Fruit fly (Drosophila melanogaster) whole organism, embryonic: ENCODE measurements around the gene CG10874.

Experiments used
- Awh ChIP-seq: fragments of 200-800 bp; sonication (Bioruptor generic); IDR thresholded peaks from 2 replicates; pipeline ENCODE4, ENCODE4 v1.3.6; 2022; ENCODE audit warnings: missing biosample characterization, missing genetic modification characterization
- CG10147 ChIP-seq: fragments of 200-800 bp; sonication (Bioruptor generic); optimal IDR thresholded peaks from 2 replicates; lab custom pipeline; 2019; ENCODE audit warnings: missing biosample characterization, mild to moderate bottlenecking, missing genetic modification characterization, moderate library complexity
- CG10462 ChIP-seq: fragments of 200-800 bp; sonication (Bioruptor generic); optimal IDR thresholded peaks from 2 replicates; lab custom pipeline; 2016; ENCODE audit warnings: missing biosample characterization, missing genetic modification characterization
- CG12744 ChIP-seq: fragments of 200-800 bp; sonication (Bioruptor generic); optimal IDR thresholded peaks from 2 replicates; lab custom pipeline; 2016; ENCODE audit warnings: missing biosample characterization, missing genetic modification characterization
- CG12769 ChIP-seq: fragments of 200-800 bp; sonication (Bioruptor generic); optimal IDR thresholded peaks from 2 replicates; lab custom pipeline; 2019; ENCODE audit warnings: missing biosample characterization, mild to moderate bottlenecking, missing genetic modification characterization, moderate library complexity
- CG15696 ChIP-seq: fragments of 200-800 bp; sonication (Bioruptor generic); optimal IDR thresholded peaks from 2 replicates; lab custom pipeline; 2019; ENCODE audit warnings: missing biosample characterization, mild to moderate bottlenecking, missing genetic modification characterization, moderate library complexity
- CG17385 ChIP-seq: fragments of 200-800 bp; sonication (Bioruptor generic); optimal IDR thresholded peaks from 3 replicates; lab custom pipeline; 2018; ENCODE audit warnings: missing biosample characterization, mild to moderate bottlenecking, missing genetic modification characterization
- CG2120 ChIP-seq: fragments of 200-800 bp; sonication (Bioruptor generic); optimal IDR thresholded peaks from 3 replicates; lab custom pipeline; 2016; ENCODE audit warnings: missing biosample characterization, missing genetic modification characterization
- CG3847 ChIP-seq: fragments of 200-800 bp; sonication (Bioruptor generic); IDR thresholded peaks from 2 replicates; pipeline ENCODE4 v1.3.6; 2022; ENCODE audit warnings: missing biosample characterization, missing genetic modification characterization
- CG4360 ChIP-seq: fragments of 200-800 bp; sonication (Bioruptor generic); IDR thresholded peaks from 2 replicates; pipeline ENCODE4 v1.3.6; 2022; ENCODE audit warnings: missing biosample characterization, missing genetic modification characterization
- CG5245 ChIP-seq: fragments of 200-800 bp; sonication (Bioruptor generic); optimal IDR thresholded peaks from 3 replicates; lab custom pipeline; 2016; ENCODE audit warnings: missing biosample characterization, missing genetic modification characterization
- CG8765 ChIP-seq: fragments of 200-800 bp; sonication (Bioruptor generic); IDR thresholded peaks from 2 replicates; pipeline ENCODE4 v1.3.6; 2022; ENCODE audit warnings: missing biosample characterization, missing genetic modification characterization
- Dll ChIP-seq: fragments of 200-800 bp; sonication (Bioruptor generic); IDR thresholded peaks from 4 replicates; pipeline ENCODE4 v1.3.6; 2022; ENCODE audit warnings: missing biosample characterization, missing genetic modification characterization; ENCODE audit not compliant: partially characterized antibody
- ERR ChIP-seq: fragments of 200-800 bp; sonication (Bioruptor generic); optimal IDR thresholded peaks from 2 replicates; lab custom pipeline; 2016; ENCODE audit warnings: missing biosample characterization, missing genetic modification characterization
- Ets97D ChIP-seq: fragments of 200-800 bp; sonication (Bioruptor generic); optimal IDR thresholded peaks from 3 replicates; lab custom pipeline; 2016; ENCODE audit warnings: missing biosample characterization, missing genetic modification characterization
- Hey ChIP-seq: fragments of 200-800 bp; sonication (Bioruptor generic); optimal IDR thresholded peaks from 3 replicates; lab custom pipeline; 2018; ENCODE audit warnings: missing biosample characterization, mild to moderate bottlenecking, missing genetic modification characterization
- Hmr ChIP-seq: fragments of 200-800 bp; sonication (Bioruptor generic); optimal IDR thresholded peaks from 3 replicates; lab custom pipeline; 2017; ENCODE audit warnings: mild to moderate bottlenecking, missing biosample characterization, missing genetic modification reagents, missing genetic modification characterization
- Hr3 ChIP-seq: fragments of 200-800 bp; sonication (Bioruptor generic); optimal IDR thresholded peaks from 3 replicates; lab custom pipeline; 2016; ENCODE audit warnings: missing biosample characterization, missing genetic modification characterization
- Meics ChIP-seq: fragments of 200-800 bp; sonication (Bioruptor generic); optimal IDR thresholded peaks from 2 replicates; lab custom pipeline; 2017; ENCODE audit warnings: missing biosample characterization, mild to moderate bottlenecking, missing genetic modification characterization
- Nf-YC ChIP-seq: fragments of 200-800 bp; optimal IDR thresholded peaks from 3 replicates; lab custom pipeline; 2019; ENCODE audit warnings: missing biosample characterization, mild to moderate bottlenecking, missing genetic modification characterization, moderate library complexity
- NfI ChIP-seq: fragments of 200-800 bp; sonication (Bioruptor generic); optimal IDR thresholded peaks from 3 replicates; lab custom pipeline; 2018; ENCODE audit warnings: missing biosample characterization, mild to moderate bottlenecking, missing genetic modification characterization, moderate library complexity
- Six4 ChIP-seq: fragments of 200-800 bp; sonication (Bioruptor generic); optimal IDR thresholded peaks from 2 replicates; lab custom pipeline; 2016; ENCODE audit warnings: missing biosample characterization, missing genetic modification characterization
- ac ChIP-seq: fragments of 200-800 bp; sonication (Bioruptor generic); optimal IDR thresholded peaks from 3 replicates; lab custom pipeline; 2017; ENCODE audit warnings: missing biosample characterization, mild to moderate bottlenecking, missing genetic modification characterization
- amos ChIP-seq: fragments of 200-800 bp; sonication (Bioruptor generic); IDR thresholded peaks from 2 replicates; pipeline ENCODE4 v1.3.6; 2022; ENCODE audit warnings: missing biosample characterization, missing genetic modification characterization; ENCODE audit not compliant: partially characterized antibody
- cas ChIP-seq: fragments of 200-800 bp; sonication (Bioruptor generic); IDR thresholded peaks from 2 replicates; pipeline ENCODE4 v1.3.6; 2022; ENCODE audit warnings: missing biosample characterization, missing genetic modification characterization
- caup ChIP-seq: fragments of 200-800 bp; sonication (Bioruptor generic); optimal IDR thresholded peaks from 3 replicates; lab custom pipeline; 2017; ENCODE audit warnings: missing biosample characterization, mild to moderate bottlenecking, missing genetic modification characterization, moderate library complexity; ENCODE audit not compliant: severe bottlenecking
- corto ChIP-seq: fragments of 200-800 bp; sonication (Bioruptor generic); optimal IDR thresholded peaks from 2 replicates; lab custom pipeline; 2016; ENCODE audit warnings: missing biosample characterization, mild to moderate bottlenecking, missing genetic modification characterization, moderate library complexity
- dmrt99B ChIP-seq: fragments of 200-800 bp; sonication (Bioruptor generic); optimal IDR thresholded peaks from 2 replicates; lab custom pipeline; 2018; ENCODE audit warnings: missing biosample characterization, mild to moderate bottlenecking, missing genetic modification characterization, moderate library complexity
- ems ChIP-seq: fragments of 200-800 bp; sonication (Bioruptor generic); optimal IDR thresholded peaks from 3 replicates; lab custom pipeline; 2016; ENCODE audit warnings: missing biosample characterization, missing genetic modification characterization
- eyg ChIP-seq: fragments of 200-800 bp; sonication (Bioruptor generic); optimal IDR thresholded peaks from 3 replicates; lab custom pipeline; 2016; ENCODE audit warnings: missing biosample characterization, missing genetic modification characterization
- gfzf ChIP-seq: fragments of 200-800 bp; sonication (Bioruptor generic); optimal IDR thresholded peaks from 2 replicates; lab custom pipeline; 2016; ENCODE audit warnings: missing biosample characterization, mild to moderate bottlenecking, missing genetic modification characterization, moderate library complexity
- grau ChIP-seq: fragments of 200-800 bp; optimal IDR thresholded peaks from 3 replicates; lab custom pipeline; 2019; ENCODE audit warnings: missing biosample characterization, mild to moderate bottlenecking, missing genetic modification characterization, moderate library complexity
- her ChIP-seq: fragments of 200-800 bp; sonication (Bioruptor generic); optimal IDR thresholded peaks from 2 replicates; lab custom pipeline; 2016; ENCODE audit warnings: missing biosample characterization, missing genetic modification characterization
- inv ChIP-seq: fragments of 200-800 bp; sonication (Bioruptor generic); IDR thresholded peaks from 2 replicates; pipeline ENCODE4 v1.3.6; 2022; ENCODE audit warnings: missing biosample characterization, missing genetic modification characterization; ENCODE audit not compliant: partially characterized antibody
- lov ChIP-seq, 2 experiments: fragments of 200-800 bp in 1 of 2; fragments of >200 bp in 1 of 2; sonication (Bioruptor generic) in 1 of 2; IDR thresholded peaks in 1 of 2; optimal IDR thresholded peaks in 1 of 2; 2 replicates in 1 of 2; 3 replicates in 1 of 2; pipeline versions ENCODE4 v1.3.6 to Lab custom; 2017 to 2022; ENCODE audit warnings: missing biosample characterization in 1 of 2, missing genetic modification characterization in 1 of 2
- maf-S ChIP-seq: fragments of 200-800 bp; sonication (Bioruptor generic); optimal IDR thresholded peaks from 2 replicates; lab custom pipeline; 2016; ENCODE audit warnings: missing biosample characterization, missing genetic modification characterization
- pb ChIP-seq: fragments of 200-800 bp; sonication (Bioruptor generic); optimal IDR thresholded peaks from 3 replicates; lab custom pipeline; 2016; ENCODE audit warnings: missing biosample characterization, missing genetic modification characterization
- psq ChIP-seq: fragments of 200-800 bp; sonication (Bioruptor generic); optimal IDR thresholded peaks from 2 replicates; lab custom pipeline; 2017; ENCODE audit warnings: missing biosample characterization, missing genetic modification characterization
- pum ChIP-seq: fragments of 200-800 bp; sonication (Bioruptor generic); optimal IDR thresholded peaks from 2 replicates; lab custom pipeline; 2016; ENCODE audit warnings: missing biosample characterization, missing genetic modification characterization
- run ChIP-seq: fragments of 200-800 bp; sonication (Bioruptor generic); optimal IDR thresholded peaks from 3 replicates; lab custom pipeline; 2018; ENCODE audit warnings: missing biosample characterization, mild to moderate bottlenecking, missing genetic modification characterization
- sc ChIP-seq, 3 experiments: fragments of >200 bp in 2 of 3; fragments of 200-800 bp in 1 of 3; sonication (Bioruptor generic) in 1 of 3; optimal IDR thresholded peaks; 2 replicates in 2 of 3; 3 replicates in 1 of 3; lab custom pipeline; 2017; ENCODE audit warnings: mild to moderate bottlenecking in 1 of 3, missing biosample characterization in 1 of 3, missing genetic modification characterization in 1 of 3, missing genetic modification reagents in 1 of 3
- scrt ChIP-seq: fragments of 200-800 bp; sonication (Bioruptor generic); optimal IDR thresholded peaks from 2 replicates; lab custom pipeline; 2018; ENCODE audit warnings: missing biosample characterization, mild to moderate bottlenecking, missing genetic modification characterization, moderate library complexity
- tin ChIP-seq: fragments of 200-800 bp; sonication (Bioruptor generic); optimal IDR thresholded peaks from 3 replicates; lab custom pipeline; 2016; ENCODE audit warnings: missing biosample characterization, missing genetic modification characterization
- tio ChIP-seq: fragments of 200-800 bp; sonication (Bioruptor generic); optimal IDR thresholded peaks from 2 replicates; lab custom pipeline; 2017; ENCODE audit warnings: missing biosample characterization, missing genetic modification characterization, inconsistent platforms
- trem ChIP-seq: fragments of 200-800 bp; optimal IDR thresholded peaks from 3 replicates; lab custom pipeline; 2019; ENCODE audit warnings: missing biosample characterization, mild to moderate bottlenecking, missing genetic modification characterization, moderate library complexity
- trh ChIP-seq: fragments of 200-800 bp; sonication (Bioruptor generic); optimal IDR thresholded peaks from 2 replicates; lab custom pipeline; 2016; ENCODE audit warnings: missing biosample characterization, missing genetic modification characterization
- wek ChIP-seq: fragments of 200-800 bp; sonication (Bioruptor generic); optimal IDR thresholded peaks from 3 replicates; lab custom pipeline; 2018; ENCODE audit warnings: missing biosample characterization, mild to moderate bottlenecking, missing genetic modification characterization, moderate library complexity
- zen2 ChIP-seq: fragments of 200-800 bp; sonication (Bioruptor generic); IDR thresholded peaks from 3 replicates; pipeline ENCODE4 v1.3.6; 2022; ENCODE audit warnings: missing biosample characterization, missing genetic modification characterization; ENCODE audit not compliant: partially characterized antibody

The CG10874 gene

DNA sequence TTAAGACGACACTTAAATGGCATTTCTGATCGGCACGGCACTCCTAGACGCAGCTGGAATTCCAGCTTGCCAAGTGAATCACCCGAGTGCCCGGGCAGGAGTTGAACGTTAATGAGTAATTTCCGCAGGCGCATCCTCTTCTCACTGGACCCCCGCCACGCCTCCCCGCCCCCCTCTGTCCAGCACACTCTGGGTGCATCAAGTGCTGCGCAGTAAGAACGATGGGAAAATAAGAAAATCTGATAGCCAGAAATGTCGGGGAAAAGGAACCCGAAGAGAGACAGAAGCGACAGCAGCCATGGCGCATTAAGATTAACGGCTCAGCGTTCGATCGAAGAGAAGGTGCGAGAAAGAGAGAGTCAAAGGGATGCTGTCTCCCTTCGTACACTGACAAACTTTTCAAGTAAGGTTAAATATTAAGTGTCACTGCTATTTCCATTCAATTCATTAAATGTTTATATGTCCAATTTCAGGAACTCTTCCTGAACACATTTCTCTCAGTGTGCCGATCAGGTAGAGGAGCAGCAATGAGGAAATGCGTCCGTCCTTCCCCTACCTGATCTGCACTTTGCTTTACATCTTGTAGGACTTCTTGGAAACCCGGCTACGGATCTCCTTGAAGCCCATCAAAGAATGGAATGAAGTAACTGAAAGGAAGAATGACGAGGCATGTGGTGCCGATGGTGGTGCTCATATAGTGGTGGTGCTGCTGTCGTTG is 27.5 kb downstream of the CG10874 start (continued):
- TF ChIP-seq Hmr (GFP tag; lab: Kevin White, UChicago) (no peak), run (tag; lab: Kevin White, UChicago) (no peak), CG2120 (GFP tag; lab: Kevin White, UChicago) (no peak), Meics (GFP tag; lab: Kevin White, UChicago) (no peak), ac (GFP tag; lab: Kevin White, UChicago) (peak; percentile 64), gfzf (GFP tag; lab: Kevin White, UChicago) (no peak), maf-S (GFP tag; lab: Kevin White, UChicago) (peak; percentile 17), CG12769 (no peak), zen2 (GFP tag; lab: Robert Waterston, UW) (no peak), wek (GFP tag; lab: Kevin White, UChicago) (peak; percentile 51), Ets97D (peak; percentile 5), CG17385 (peak; percentile 3), CG10147 (GFP tag; lab: Kevin White, UChicago) (no peak), Dll (no peak), amos (no peak), ems (GFP tag; lab: Kevin White, UChicago) (no peak), CG8765 (GFP tag; lab: Robert Waterston, UW) (peak; percentile 93), sc (optimal IDR thresholded peaks at IDR 0.05; lab: Kevin White, UChicago) (no peak), sc (GFP tag; optimal IDR thresholded peaks at IDR 0.05; lab: Kevin White, UChicago) (peak; percentile 29), lov (optimal IDR thresholded peaks at IDR 0.05; lab: Kevin White, UChicago) (no peak), lov (GFP tag; IDR thresholded peaks at IDR 0.05; lab: Robert Waterston, UW) (peak; percentile 83; the same call in 2 of the 3 replicates), CG10462 (peak; percentile 63), corto (GFP tag; lab: Kevin White, UChicago) (peak; percentile 94), CG3847 (peak; percentile 11; the same call in 1 of the 2 replicates), cas (GFP tag; lab: Robert Waterston, UW) (no peak), pb (peak; percentile 42), grau (tag; lab: Kevin White, UChicago) (peak; percentile 67), CG5245 (GFP tag; lab: Kevin White, UChicago) (peak; percentile 50), eyg (no peak), tio (peak; percentile 32), CG15696 (tag; lab: Kevin White, UChicago) (peak; percentile 96), Hr3 (peak; percentile 37), trem (tag; lab: Kevin White, UChicago) (peak; percentile 78), Six4 (GFP tag; lab: Kevin White, UChicago) (peak; percentile 60), Nf-YC (no peak), tin (peak; percentile 66), CG4360 (GFP tag; lab: Robert Waterston, UW) (peak; percentile 63), scrt (GFP tag; lab: Kevin White, UChicago) (no peak), pum (GFP tag; lab: Kevin White, UChicago) (peak; percentile 53), ERR (GFP tag; lab: Kevin White, UChicago) (no peak), trh (peak; percentile 28), dmrt99B (no peak), her (GFP tag; lab: Kevin White, UChicago) (peak; percentile 54), psq (GFP tag; lab: Kevin White, UChicago) (peak; percentile 70), caup (GFP tag; lab: Kevin White, UChicago) (no peak), Awh (GFP tag; lab: Robert Waterston, UW) (peak; percentile 63), inv (GFP tag; lab: Robert Waterston, UW) (no peak), NfI (GFP tag; lab: Kevin White, UChicago) (no peak), CG12744 (GFP tag; lab: Kevin White, UChicago) (peak; percentile 55), Hey (tag; lab: Kevin White, UChicago) (no peak)
